Worm (Caenorhabditis elegans) whole organism, L2 larva: Measurements from ENCODE around the gene C38D9.8.

Experiments used
- alr-1 ChIP-seq: fragments of 150-350 bp; optimal IDR thresholded peaks from 2 replicates; lab custom pipeline; 2014; ENCODE audit warnings: missing biosample characterization, missing genetic modification characterization
- ama-1 ChIP-seq: fragments of 150-350 bp; optimal IDR thresholded peaks from 2 replicates; lab custom pipeline; 2018; ENCODE audit warnings: inconsistent platforms
- egl-27 ChIP-seq: sonication (generic microtip); optimal IDR thresholded peaks from 3 replicates; lab custom pipeline; 2017; ENCODE audit warnings: missing biosample characterization, missing genetic modification reagents, missing genetic modification characterization
- fos-1 ChIP-seq: fragments of 150-350 bp; optimal IDR thresholded peaks from 2 replicates; lab custom pipeline; 2014; ENCODE audit warnings: missing biosample characterization, missing genetic modification characterization
- nhr-10 ChIP-seq: sonication (generic microtip); optimal IDR thresholded peaks from 2 replicates; lab custom pipeline; 2017; ENCODE audit warnings: missing biosample characterization, missing genetic modification characterization
- nhr-237 ChIP-seq: fragments of 150-350 bp; optimal IDR thresholded peaks from 2 replicates; lab custom pipeline; 2014; ENCODE audit warnings: missing biosample characterization, missing genetic modification characterization
- nhr-6 ChIP-seq: fragments of 150-350 bp; optimal IDR thresholded peaks from 2 replicates; lab custom pipeline; 2014; ENCODE audit warnings: missing biosample characterization, missing genetic modification characterization
- nhr-77 ChIP-seq: fragments of 150-350 bp; optimal IDR thresholded peaks from 2 replicates; lab custom pipeline; 2014; ENCODE audit warnings: missing biosample characterization, missing genetic modification characterization
- unc-39 ChIP-seq: fragments of 150-350 bp; optimal IDR thresholded peaks from 2 replicates; lab custom pipeline; 2014; ENCODE audit warnings: missing biosample characterization, missing genetic modification characterization
- unc-55 ChIP-seq: fragments of 150-350 bp; sonication (generic microtip); optimal IDR thresholded peaks from 3 replicates; lab custom pipeline; 2014; ENCODE audit warnings: missing biosample characterization, missing genetic modification reagents, missing genetic modification characterization
- zag-1 ChIP-seq: fragments of 150-350 bp; optimal IDR thresholded peaks from 2 replicates; lab custom pipeline; 2014; ENCODE audit warnings: missing biosample characterization, missing genetic modification characterization

DNA sequence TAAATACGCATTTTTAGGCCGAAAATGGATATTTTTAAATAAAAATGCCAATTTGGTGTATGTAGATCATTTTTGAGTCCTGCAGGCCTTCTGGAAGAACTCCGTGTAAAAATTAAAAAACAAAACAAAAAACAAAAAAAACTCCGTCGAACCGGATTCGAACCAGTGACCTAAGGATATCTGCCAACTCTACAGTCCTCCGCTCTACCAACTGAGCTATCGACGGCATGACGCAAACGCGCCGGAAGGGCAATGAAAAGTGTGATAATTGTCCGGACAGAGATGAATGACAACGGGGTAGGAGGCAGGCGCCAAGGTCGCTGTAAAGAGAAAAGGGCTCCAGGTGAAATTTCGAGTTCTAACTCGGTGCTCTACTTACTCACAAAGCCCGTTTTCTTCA, 10.4 kb downstream of the C38D9.8 start:
- no peak for TF ChIP-seq zag-1 (tag; lab: Kevin White, UChicago)
- no peak for TF ChIP-seq unc-39 (tag; lab: Kevin White, UChicago)
- TF ChIP-seq unc-55 (GFP tag; lab: Kevin White, UChicago), result no peak
- TF ChIP-seq fos-1, result no peak
- no peak for TF ChIP-seq nhr-237 (tag; lab: Kevin White, UChicago)
- TF ChIP-seq ama-1, result no peak
- no peak for TF ChIP-seq egl-27 (tag; lab: Kevin White, UChicago)
- TF ChIP-seq nhr-10 (tag; lab: Kevin White, UChicago), result no peak
- no peak for TF ChIP-seq nhr-6 (tag; lab: Kevin White, UChicago)
- TF ChIP-seq nhr-77 (tag; lab: Kevin White, UChicago), result no peak
- no peak for TF ChIP-seq alr-1 (tag; lab: Kevin White, UChicago)
